Fruit fly (Drosophila melanogaster): ENCODE measurements around the gene CG33108.
A peak's percentile ranks its signal among the peaks of the same experiment; 100 is the strongest.

The CG33108 gene

dm6 chr3R:24025715-24026467 lies 30.4 kb downstream of the CG33108 start:
- TF ChIP-seq foxo (GFP tag; optimal IDR thresholded peaks at IDR 0.05) (peak in 1 of 2 experiments; percentile 26), Vsx2 (GFP tag; optimal IDR thresholded peaks at IDR 0.05; ENCODE audit: partially characterized antibody) (no peak), Rel (GFP tag; optimal IDR thresholded peaks at IDR 0.05) (no peak), Rel (tag; optimal IDR thresholded peaks at IDR 0.05) (peak; percentile 89), Mio (GFP tag; optimal IDR thresholded peaks at IDR 0.05) (no peak), dl (GFP tag; optimal IDR thresholded peaks at IDR 0.05; ENCODE audit: insufficient read depth in 1 of 2, partially characterized antibody in 2 of 2) (no peak), fru (GFP tag; optimal IDR thresholded peaks at IDR 0.05) (no peak), dsf (GFP tag; optimal IDR thresholded peaks at IDR 0.05; ENCODE audit: borderline replicate concordance) (no peak), jim (GFP tag; optimal IDR thresholded peaks at IDR 0.05) (no peak), woc (GFP tag; optimal IDR thresholded peaks at IDR 0.05) (no peak), OdsH (GFP tag; optimal IDR thresholded peaks at IDR 0.05) (peak; percentile 36), sv (GFP tag; optimal IDR thresholded peaks at IDR 0.05) (peak; percentile 27), rgr (GFP tag; optimal IDR thresholded peaks at IDR 0.05) (peak; percentile 44), sage (GFP tag; optimal IDR thresholded peaks at IDR 0.05) (no peak), br (GFP tag; optimal IDR thresholded peaks at IDR 0.05) (no peak), h (GFP tag; optimal IDR thresholded peaks at IDR 0.05) (peak; percentile 50), brk (GFP tag; optimal IDR thresholded peaks at IDR 0.05) (no peak), dmrt93B (GFP tag; optimal IDR thresholded peaks at IDR 0.05) (no peak), Abd-B (GFP tag; optimal IDR thresholded peaks at IDR 0.05) (no peak), Hr83 (GFP tag; optimal IDR thresholded peaks at IDR 0.05; ENCODE audit: poor library complexity, severe bottlenecking) (no peak), Jra (GFP tag; optimal IDR thresholded peaks at IDR 0.05) (no peak), CG32264 (GFP tag; optimal IDR thresholded peaks at IDR 0.05) (no peak), ey (GFP tag; optimal IDR thresholded peaks at IDR 0.05) (peak; percentile 16), usp (GFP tag; optimal IDR thresholded peaks at IDR 0.05) (no peak), Sp1 (GFP tag; optimal IDR thresholded peaks at IDR 0.05) (no peak)

- TF ChIP-seq rgr (GFP tag; optimal IDR thresholded peaks at IDR 0.05) (no peak), dl (GFP tag; optimal IDR thresholded peaks at IDR 0.05; ENCODE audit: insufficient read depth in 1 of 2, partially characterized antibody in 2 of 2) (no peak), foxo (GFP tag; optimal IDR thresholded peaks at IDR 0.05) (no peak), lola (GFP tag; optimal IDR thresholded peaks at IDR 0.05) (no peak), Vsx2 (GFP tag; optimal IDR thresholded peaks at IDR 0.05; ENCODE audit: partially characterized antibody) (no peak), Hr78 (GFP tag; optimal IDR thresholded peaks at IDR 0.05) (no peak)
Measured at dm6 chr3R:24026503-24026902, 31.0 kb downstream of the CG33108 start.

dm6 chr3R:24027222-24027621 lies 31.8 kb downstream of the CG33108 start:
- TF ChIP-seq br (GFP tag; optimal IDR thresholded peaks at IDR 0.05) (no peak), GATAd (GFP tag; optimal IDR thresholded peaks at IDR 0.05) (no peak), CG32264 (GFP tag; optimal IDR thresholded peaks at IDR 0.05) (no peak), ey (GFP tag; optimal IDR thresholded peaks at IDR 0.05) (no peak), rgr (GFP tag; optimal IDR thresholded peaks at IDR 0.05) (no peak), Rel (GFP tag; optimal IDR thresholded peaks at IDR 0.05) (no peak), Rel (tag; optimal IDR thresholded peaks at IDR 0.05) (peak; percentile 11), tai (GFP tag; optimal IDR thresholded peaks at IDR 0.05) (no peak)

dm6 chr3R:24031019-24031824 lies 35.8 kb downstream of the CG33108 start:
- peak; percentile 29 for TF ChIP-seq fru (GFP tag; optimal IDR thresholded peaks at IDR 0.05)
- TF ChIP-seq Dfd (GFP tag; optimal IDR thresholded peaks at IDR 0.05): no peak
- TF ChIP-seq Hnf4 (GFP tag; optimal IDR thresholded peaks at IDR 0.05): no peak
- no peak for TF ChIP-seq Abd-B (GFP tag; optimal IDR thresholded peaks at IDR 0.05)
- no peak for TF ChIP-seq ey (GFP tag; optimal IDR thresholded peaks at IDR 0.05)
- TF ChIP-seq br (GFP tag; optimal IDR thresholded peaks at IDR 0.05): peak; percentile 15
- no peak for TF ChIP-seq jim (GFP tag; optimal IDR thresholded peaks at IDR 0.05)
- no peak for TF ChIP-seq Vsx2 (GFP tag; optimal IDR thresholded peaks at IDR 0.05; ENCODE audit: partially characterized antibody)
- TF ChIP-seq OdsH (GFP tag; optimal IDR thresholded peaks at IDR 0.05): peak; percentile 10
- no peak for TF ChIP-seq tai (GFP tag; optimal IDR thresholded peaks at IDR 0.05)
- TF ChIP-seq dmrt93B (GFP tag; optimal IDR thresholded peaks at IDR 0.05): no peak
- no peak for TF ChIP-seq Hr78 (GFP tag; optimal IDR thresholded peaks at IDR 0.05)
- TF ChIP-seq dl (GFP tag; optimal IDR thresholded peaks at IDR 0.05; ENCODE audit: insufficient read depth in 1 of 2, partially characterized antibody in 2 of 2): peak in 1 of 2 experiments; percentile 64
- no peak for TF ChIP-seq Mio (GFP tag; optimal IDR thresholded peaks at IDR 0.05)
- peak; percentile 64 for TF ChIP-seq h (GFP tag; optimal IDR thresholded peaks at IDR 0.05)
- no peak for TF ChIP-seq sage (GFP tag; optimal IDR thresholded peaks at IDR 0.05)
- TF ChIP-seq Jra (GFP tag; optimal IDR thresholded peaks at IDR 0.05): no peak
- TF ChIP-seq CG32264 (GFP tag; optimal IDR thresholded peaks at IDR 0.05): no peak
- no peak for TF ChIP-seq rgr (GFP tag; optimal IDR thresholded peaks at IDR 0.05)
- peak; percentile 46 for TF ChIP-seq Sp1 (GFP tag; optimal IDR thresholded peaks at IDR 0.05)
- no peak for TF ChIP-seq GATAd (GFP tag; optimal IDR thresholded peaks at IDR 0.05)
- peak; percentile 6 for TF ChIP-seq woc (GFP tag; optimal IDR thresholded peaks at IDR 0.05)
- TF ChIP-seq lola (GFP tag; optimal IDR thresholded peaks at IDR 0.05): no peak
- TF ChIP-seq N (GFP tag; optimal IDR thresholded peaks at IDR 0.05): peak; percentile 4
- peak in 1 of 2 experiments; percentile 40 for TF ChIP-seq foxo (GFP tag; optimal IDR thresholded peaks at IDR 0.05)
- no peak for TF ChIP-seq dsf (GFP tag; optimal IDR thresholded peaks at IDR 0.05; ENCODE audit: borderline replicate concordance)
- TF ChIP-seq Rel (GFP tag; optimal IDR thresholded peaks at IDR 0.05): no peak
- TF ChIP-seq Rel (tag; optimal IDR thresholded peaks at IDR 0.05): peak; percentile 89
- TF ChIP-seq Myc (optimal IDR thresholded peaks at IDR 0.05): no peak
- TF ChIP-seq psq (GFP tag; optimal IDR thresholded peaks at IDR 0.05): peak; percentile 43
- TF ChIP-seq usp (GFP tag; optimal IDR thresholded peaks at IDR 0.05): no peak
- peak; percentile 90 for TF ChIP-seq Dif (GFP tag; optimal IDR thresholded peaks at IDR 0.05; ENCODE audit: partially characterized antibody)
- no peak for TF ChIP-seq pan (optimal IDR thresholded peaks at IDR 0.05)
- no peak for TF ChIP-seq brk (GFP tag; optimal IDR thresholded peaks at IDR 0.05)
